Fruit fly (Drosophila melanogaster) whole organism, embryonic: ENCODE results near the gene CG3071.

Experiments used
- Aef1 ChIP-seq: fragments of 200-800 bp; sonication (Bioruptor generic); IDR thresholded peaks from 3 replicates; pipeline ENCODE4 v1.3.6; 2022; ENCODE audit warnings: missing biosample characterization, missing genetic modification characterization
- CG11560 ChIP-seq: fragments of 200-800 bp; sonication (Bioruptor generic); IDR thresholded peaks from 3 replicates; pipeline ENCODE4 v1.3.6; 2022; ENCODE audit warnings: missing biosample characterization, missing genetic modification characterization
- CG12155 ChIP-seq: fragments of 200-800 bp; sonication (Bioruptor generic); optimal IDR thresholded peaks from 3 replicates; lab custom pipeline; 2016; ENCODE audit warnings: missing biosample characterization, missing genetic modification characterization
- CG12236 ChIP-seq: fragments of 200-800 bp; sonication (Bioruptor generic); optimal IDR thresholded peaks from 2 replicates; lab custom pipeline; 2016; ENCODE audit warnings: missing biosample characterization, missing genetic modification characterization
- CG15269 ChIP-seq: fragments of 200-800 bp; sonication (Bioruptor generic); optimal IDR thresholded peaks from 2 replicates; lab custom pipeline; 2018; ENCODE audit warnings: missing biosample characterization, mild to moderate bottlenecking, missing genetic modification characterization, moderate library complexity
- CG15601 ChIP-seq: fragments of 200-800 bp; sonication (Bioruptor generic); optimal IDR thresholded peaks from 3 replicates; lab custom pipeline; 2019; ENCODE audit warnings: missing biosample characterization, mild to moderate bottlenecking, missing genetic modification characterization, moderate library complexity
- CG1603 ChIP-seq: fragments of 200-800 bp; sonication (Bioruptor generic); optimal IDR thresholded peaks from 2 replicates; lab custom pipeline; 2019; ENCODE audit warnings: missing biosample characterization, mild to moderate bottlenecking, missing genetic modification characterization, moderate library complexity
- CG16779 ChIP-seq: fragments of 200-800 bp; sonication (Bioruptor generic); IDR thresholded peaks from 2 replicates; pipeline ENCODE4 v1.3.6; 2022; ENCODE audit warnings: missing biosample characterization, missing genetic modification characterization
- CG2129 ChIP-seq: fragments of 200-800 bp; sonication (Bioruptor generic); IDR thresholded peaks from 2 replicates; pipeline ENCODE4 v1.3.6; 2022; ENCODE audit warnings: missing biosample characterization, missing genetic modification characterization; ENCODE audit not compliant: partially characterized antibody
- CG2202 ChIP-seq: fragments of 200-800 bp; sonication (Bioruptor generic); optimal IDR thresholded peaks from 2 replicates; lab custom pipeline; 2018; ENCODE audit warnings: missing biosample characterization, mild to moderate bottlenecking, missing genetic modification characterization
- CG2678 ChIP-seq: fragments of 200-800 bp; sonication (Bioruptor generic); optimal IDR thresholded peaks from 3 replicates; lab custom pipeline; 2019; ENCODE audit warnings: missing biosample characterization, mild to moderate bottlenecking, missing genetic modification characterization, moderate library complexity
- CG32532 ChIP-seq: fragments of 200-800 bp; sonication (Bioruptor generic); IDR thresholded peaks from 2 replicates; pipeline ENCODE4 v1.3.6; 2022; ENCODE audit warnings: missing biosample characterization, missing genetic modification characterization
- CG3407 ChIP-seq: fragments of 200-800 bp; sonication (Bioruptor generic); optimal IDR thresholded peaks from 2 replicates; lab custom pipeline; 2018; ENCODE audit warnings: missing biosample characterization, mild to moderate bottlenecking, missing genetic modification characterization
- CG4282 ChIP-seq: fragments of 200-800 bp; sonication (Bioruptor generic); optimal IDR thresholded peaks from 2 replicates; lab custom pipeline; 2016; ENCODE audit warnings: missing biosample characterization, missing genetic modification characterization
- CG6254 ChIP-seq: fragments of 200-800 bp; sonication (Bioruptor generic); optimal IDR thresholded peaks from 3 replicates; lab custom pipeline; 2017; ENCODE audit warnings: mild to moderate bottlenecking, missing biosample characterization, missing genetic modification reagents, missing genetic modification characterization
- CG8944 ChIP-seq: fragments of 200-800 bp; sonication (Bioruptor generic); optimal IDR thresholded peaks from 3 replicates; lab custom pipeline; 2016; ENCODE audit warnings: missing biosample characterization, missing genetic modification characterization
- CG9437 ChIP-seq: fragments of 200-800 bp; sonication (Bioruptor generic); optimal IDR thresholded peaks from 2 replicates; lab custom pipeline; 2018; ENCODE audit warnings: missing biosample characterization, mild to moderate bottlenecking, missing genetic modification characterization
- CG9876 ChIP-seq: fragments of 200-800 bp; sonication (Bioruptor generic); optimal IDR thresholded peaks from 2 replicates; lab custom pipeline; 2016; ENCODE audit warnings: missing biosample characterization, missing genetic modification characterization
- CoRest ChIP-seq: fragments of 200-800 bp; sonication (Bioruptor generic); optimal IDR thresholded peaks from 3 replicates; lab custom pipeline; 2018; ENCODE audit warnings: missing biosample characterization, mild to moderate bottlenecking, missing genetic modification characterization, moderate library complexity
- CrebB ChIP-seq: fragments of 200-800 bp; sonication (Bioruptor generic); optimal IDR thresholded peaks from 3 replicates; lab custom pipeline; 2018; ENCODE audit warnings: missing biosample characterization, mild to moderate bottlenecking, missing genetic modification characterization
- HLH4C ChIP-seq: fragments of 200-800 bp; sonication (Bioruptor generic); IDR thresholded peaks from 3 replicates; pipeline ENCODE4 v1.3.6; 2022; ENCODE audit warnings: missing biosample characterization, missing genetic modification characterization; ENCODE audit not compliant: partially characterized antibody
- HmgZ ChIP-seq: fragments of 200-800 bp; sonication (Bioruptor generic); optimal IDR thresholded peaks from 2 replicates; lab custom pipeline; 2018; ENCODE audit warnings: missing biosample characterization, mild to moderate bottlenecking, missing genetic modification characterization
- Nf-YB ChIP-seq: fragments of 200-800 bp; sonication (Bioruptor generic); optimal IDR thresholded peaks from 3 replicates; lab custom pipeline; 2019; ENCODE audit warnings: missing biosample characterization, mild to moderate bottlenecking, missing genetic modification characterization, moderate library complexity
- Sox100B ChIP-seq: fragments of 200-800 bp; sonication (Bioruptor generic); optimal IDR thresholded peaks from 3 replicates; lab custom pipeline; 2018; ENCODE audit warnings: missing biosample characterization, mild to moderate bottlenecking, missing genetic modification characterization
- ara ChIP-seq: fragments of 200-800 bp; sonication (Bioruptor generic); IDR thresholded peaks from 2 replicates; pipeline ENCODE4 v1.3.6; 2022; ENCODE audit warnings: missing biosample characterization, missing genetic modification characterization
- az2 ChIP-seq: fragments of 200-800 bp; sonication (Bioruptor generic); optimal IDR thresholded peaks from 3 replicates; lab custom pipeline; 2016; ENCODE audit warnings: missing biosample characterization, missing genetic modification characterization
- cas ChIP-seq: fragments of 200-800 bp; sonication (Bioruptor generic); IDR thresholded peaks from 2 replicates; pipeline ENCODE4 v1.3.6; 2022; ENCODE audit warnings: missing biosample characterization, missing genetic modification characterization
- cg ChIP-seq: fragments of 200-800 bp; sonication (Bioruptor generic); optimal IDR thresholded peaks from 3 replicates; lab custom pipeline; 2019; ENCODE audit warnings: missing biosample characterization, mild to moderate bottlenecking, missing genetic modification characterization, moderate library complexity
- chn ChIP-seq: fragments of 200-800 bp; sonication (Bioruptor generic); optimal IDR thresholded peaks from 2 replicates; lab custom pipeline; 2016; ENCODE audit warnings: missing biosample characterization, missing genetic modification characterization
- eve ChIP-seq, 2 experiments: fragments of >200 bp; optimal IDR thresholded peaks; 2 replicates each; lab custom pipeline; 2017; ENCODE audit warnings: missing biosample characterization in 2 of 2, missing genetic modification characterization in 2 of 2
- ewg ChIP-seq: fragments of 200-800 bp; sonication (Bioruptor generic); optimal IDR thresholded peaks from 3 replicates; lab custom pipeline; 2017; ENCODE audit warnings: mild to moderate bottlenecking, missing biosample characterization, missing genetic modification reagents, missing genetic modification characterization
- fd102C ChIP-seq: fragments of 200-800 bp; sonication (Bioruptor generic); optimal IDR thresholded peaks from 2 replicates; lab custom pipeline; 2018; ENCODE audit warnings: missing biosample characterization, mild to moderate bottlenecking, missing genetic modification characterization, moderate library complexity
- grau ChIP-seq: fragments of 200-800 bp; optimal IDR thresholded peaks from 3 replicates; lab custom pipeline; 2019; ENCODE audit warnings: missing biosample characterization, mild to moderate bottlenecking, missing genetic modification characterization, moderate library complexity
- hkb ChIP-seq, 2 experiments: fragments of 200-800 bp in 1 of 2; fragments of >200 bp in 1 of 2; sonication (Bioruptor generic) in 1 of 2; IDR thresholded peaks in 1 of 2; optimal IDR thresholded peaks in 1 of 2; 2 replicates each; pipeline versions ENCODE4 v1.3.6 to Lab custom; 2017 to 2022; ENCODE audit warnings: missing biosample characterization in 1 of 2, missing genetic modification characterization in 1 of 2
- hth ChIP-seq: fragments of >200 bp; optimal IDR thresholded peaks from 2 replicates; lab custom pipeline; 2017; ENCODE audit warnings: inconsistent platforms
- insv ChIP-seq, 2 experiments: fragments of 200-800 bp; sonication (Bioruptor generic); optimal IDR thresholded peaks; 3 replicates each; lab custom pipeline; 2016 to 2018; ENCODE audit warnings: missing biosample characterization in 2 of 2, missing genetic modification characterization in 2 of 2
- ken ChIP-seq: fragments of 200-800 bp; sonication (Bioruptor generic); IDR thresholded peaks from 3 replicates; pipeline ENCODE4 v1.3.6; 2022; ENCODE audit warnings: missing biosample characterization, missing genetic modification characterization
- lola ChIP-seq, 3 experiments: fragments of >200 bp in 2 of 3; fragments of 200-800 bp in 1 of 3; sonication (Bioruptor generic) in 1 of 3; optimal IDR thresholded peaks; 2 replicates each; lab custom pipeline; 2017 to 2019; ENCODE audit warnings: missing biosample characterization in 3 of 3, missing genetic modification characterization in 3 of 3, mild to moderate bottlenecking in 1 of 3, moderate library complexity in 1 of 3
- lov ChIP-seq, 2 experiments: fragments of 200-800 bp in 1 of 2; fragments of >200 bp in 1 of 2; sonication (Bioruptor generic) in 1 of 2; IDR thresholded peaks in 1 of 2; optimal IDR thresholded peaks in 1 of 2; 2 replicates in 1 of 2; 3 replicates in 1 of 2; pipeline versions ENCODE4 v1.3.6 to Lab custom; 2017 to 2022; ENCODE audit warnings: missing biosample characterization in 1 of 2, missing genetic modification characterization in 1 of 2
- nerfin-1 ChIP-seq: fragments of 200-800 bp; sonication (Bioruptor generic); optimal IDR thresholded peaks from 3 replicates; lab custom pipeline; 2019; ENCODE audit warnings: missing biosample characterization, mild to moderate bottlenecking, missing genetic modification characterization, moderate library complexity
- onecut ChIP-seq: fragments of 200-800 bp; sonication (Bioruptor generic); IDR thresholded peaks from 2 replicates; pipeline ENCODE4 v1.3.6; 2022; ENCODE audit warnings: missing biosample characterization, missing genetic modification characterization
- pan ChIP-seq, 4 experiments: fragments of >200 bp in 3 of 4; fragments of 200-800 bp in 1 of 4; sonication (Bioruptor generic) in 1 of 4; optimal IDR thresholded peaks in 3 of 4; IDR thresholded peaks in 1 of 4; 2 replicates each; pipeline versions ENCODE4 v1.3.6 to Lab custom; 2017 to 2022; ENCODE audit warnings: missing biosample characterization in 2 of 4, missing genetic modification characterization in 2 of 4, mixed read lengths in 1 of 4
- schlank ChIP-seq: fragments of 200-800 bp; sonication (Bioruptor generic); optimal IDR thresholded peaks from 2 replicates; lab custom pipeline; 2018; ENCODE audit warnings: missing biosample characterization, mild to moderate bottlenecking, missing genetic modification characterization
- shn ChIP-seq: fragments of 200-800 bp; sonication (Bioruptor generic); optimal IDR thresholded peaks from 3 replicates; lab custom pipeline; 2016; ENCODE audit warnings: missing biosample characterization, missing genetic modification characterization
- ssp ChIP-seq: fragments of 200-800 bp; sonication (Bioruptor generic); IDR thresholded peaks from 2 replicates; pipeline ENCODE4 v1.3.6; 2022; ENCODE audit warnings: missing biosample characterization, missing genetic modification characterization
- tna ChIP-seq: fragments of 200-800 bp; sonication (Bioruptor generic); IDR thresholded peaks from 2 replicates; pipeline ENCODE4 v1.3.6; 2022; ENCODE audit warnings: missing biosample characterization, missing genetic modification characterization; ENCODE audit not compliant: partially characterized antibody

CG3071 gene

dm6 chrX:2297428-2298200 is 35.0 kb downstream of the CG3071 start (continued):
- TF ChIP-seq grau (tag; lab: Kevin White, UChicago) (peak; percentile 100), CG9876 (GFP tag; lab: Kevin White, UChicago) (peak; percentile 98), schlank (tag; lab: Kevin White, UChicago) (peak; percentile 97), CoRest (tag; lab: Kevin White, UChicago) (peak; percentile 98), CG15269 (peak; percentile 99), chn (peak; percentile 99), HmgZ (tag; lab: Kevin White, UChicago) (peak; percentile 99), CG11560 (peak; percentile 92), ewg (GFP tag; lab: Kevin White, UChicago) (peak; percentile 98), ara (GFP tag; lab: Robert Waterston, UW) (peak; percentile 98), fd102C (GFP tag; lab: Kevin White, UChicago) (peak; percentile 89), pan (optimal IDR thresholded peaks at IDR 0.05; lab: Kevin White, UChicago) (no peak), pan (GFP tag; optimal IDR thresholded peaks at IDR 0.05 in 1 of 2, IDR thresholded peaks at IDR 0.05 in 1 of 2) (peak in 1 of 2 experiments; percentile 98), Nf-YB (GFP tag; lab: Kevin White, UChicago) (peak; percentile 87), Sox100B (GFP tag; lab: Kevin White, UChicago) (peak; percentile 97), hth (no peak), CG2129 (GFP tag; lab: Robert Waterston, UW) (no peak), lola (GFP tag; optimal IDR thresholded peaks at IDR 0.05; lab: Kevin White, UChicago) (peak in 1 of 3 experiments; percentile 94), cas (peak; percentile 90), CG16779 (peak; percentile 95), HLH4C (no peak), cg (GFP tag; lab: Kevin White, UChicago) (peak; percentile 8), CG4282 (peak; percentile 98), az2 (peak; percentile 99), tna (no peak), lov (optimal IDR thresholded peaks at IDR 0.05; lab: Kevin White, UChicago) (no peak), lov (GFP tag; IDR thresholded peaks at IDR 0.05; lab: Robert Waterston, UW) (peak; percentile 98), Aef1 (GFP tag; lab: Robert Waterston, UW) (peak; percentile 99), CG9437 (peak; percentile 91), nerfin-1 (tag; lab: Kevin White, UChicago) (peak; percentile 97), shn (peak; percentile 98), CG6254 (GFP tag; lab: Kevin White, UChicago) (peak; percentile 95), eve (GFP tag; optimal IDR thresholded peaks at IDR 0.05; lab: Kevin White, UChicago) (peak in 1 of 2 experiments; percentile 99), ssp (peak; percentile 94), CG32532 (GFP tag; lab: Robert Waterston, UW) (peak; percentile 98), CG2678 (tag; lab: Kevin White, UChicago) (peak; percentile 99), CG15601 (tag; lab: Kevin White, UChicago) (peak; percentile 97), hkb (optimal IDR thresholded peaks at IDR 0.05; lab: Kevin White, UChicago) (no peak), hkb (GFP tag; IDR thresholded peaks at IDR 0.05; lab: Robert Waterston, UW) (peak; percentile 99), CG8944 (GFP tag; lab: Kevin White, UChicago) (peak; percentile 99), CG2202 (tag; lab: Kevin White, UChicago) (peak; percentile 95), onecut (GFP tag; lab: Robert Waterston, UW) (peak; percentile 96), CG12155 (GFP tag; lab: Kevin White, UChicago) (peak; percentile 97), ken (GFP tag; lab: Robert Waterston, UW) (peak; percentile 99), CG12236 (GFP tag; lab: Kevin White, UChicago) (peak; percentile 98), CG1603 (tag; lab: Kevin White, UChicago) (peak; percentile 99), CrebB (tag; lab: Kevin White, UChicago) (peak; percentile 98), insv (GFP tag; optimal IDR thresholded peaks at IDR 0.05; lab: Kevin White, UChicago) (peak; percentile 53 to 61), CG3407 (GFP tag; lab: Kevin White, UChicago) (peak; percentile 98)
